Worm (Caenorhabditis elegans) whole organism, late embryonic: ENCODE data around the gene T06C10.3.

Experiments
- C08G9.2 ChIP-seq: sonication (generic microtip); optimal IDR thresholded peaks from 2 replicates; lab custom pipeline; 2016; ENCODE audit warnings: mild to moderate bottlenecking, missing genetic modification characterization, moderate library complexity, missing compliant biosample characterization
- F13H6.1 ChIP-seq: sonication (generic microtip); optimal IDR thresholded peaks from 2 replicates; lab custom pipeline; 2016; ENCODE audit warnings: missing genetic modification characterization, missing compliant biosample characterization
- K02D7.2 ChIP-seq: sonication (generic microtip); optimal IDR thresholded peaks from 2 replicates; lab custom pipeline; 2017; ENCODE audit warnings: mild to moderate bottlenecking, missing genetic modification characterization, missing compliant biosample characterization
- T23F11.4 ChIP-seq: fragments of 200-800 bp; sonication (Bioruptor generic); optimal IDR thresholded peaks from 2 replicates; lab custom pipeline; 2018; ENCODE audit warnings: mild to moderate bottlenecking, missing genetic modification characterization, missing compliant biosample characterization
- ahr-1 ChIP-seq: sonication (generic microtip); optimal IDR thresholded peaks from 2 replicates; lab custom pipeline; 2016; ENCODE audit warnings: missing genetic modification characterization, missing compliant biosample characterization
- ceh-14 ChIP-seq: sonication (generic microtip); optimal IDR thresholded peaks from 2 replicates; lab custom pipeline; 2016; ENCODE audit warnings: missing genotype, missing genetic modification characterization, missing compliant biosample characterization
- ceh-19 ChIP-seq: fragments of 200-800 bp; sonication (Bioruptor generic); optimal IDR thresholded peaks from 2 replicates; lab custom pipeline; 2018; ENCODE audit warnings: mild to moderate bottlenecking, missing genetic modification characterization, missing compliant biosample characterization
- ceh-2 ChIP-seq: sonication (generic microtip); optimal IDR thresholded peaks from 2 replicates; lab custom pipeline; 2016; ENCODE audit warnings: missing genotype, missing genetic modification characterization, missing compliant biosample characterization
- ceh-22 ChIP-seq: sonication (generic microtip); optimal IDR thresholded peaks from 2 replicates; lab custom pipeline; 2017; ENCODE audit warnings: missing biosample characterization, missing genetic modification characterization
- ceh-24 ChIP-seq: sonication (generic microtip); optimal IDR thresholded peaks from 2 replicates; lab custom pipeline; 2016; ENCODE audit warnings: mild to moderate bottlenecking, missing genetic modification characterization, missing compliant biosample characterization
- ceh-45 ChIP-seq: fragments of 200-800 bp; sonication (Bioruptor generic); IDR thresholded peaks from 2 replicates; pipeline ENCODE4 v1.3.6; 2022; ENCODE audit warnings: missing genetic modification reagents, missing genetic modification characterization, missing compliant biosample characterization
- ceh-9 ChIP-seq: sonication (generic microtip); optimal IDR thresholded peaks from 2 replicates; lab custom pipeline; 2016; ENCODE audit warnings: mild to moderate bottlenecking, missing genetic modification characterization, inconsistent platforms, missing compliant biosample characterization
- dmd-4 ChIP-seq: sonication (generic microtip); optimal IDR thresholded peaks from 2 replicates; lab custom pipeline; 2016; ENCODE audit warnings: borderline replicate concordance, missing genetic modification characterization, missing compliant biosample characterization
- dve-1 ChIP-seq: sonication (generic microtip); optimal IDR thresholded peaks from 2 replicates; lab custom pipeline; 2017; ENCODE audit warnings: antibody characterized with exemption, mild to moderate bottlenecking, missing genetic modification characterization, missing compliant biosample characterization
- elt-2 ChIP-seq: sonication (generic microtip); optimal IDR thresholded peaks from 2 replicates; lab custom pipeline; 2016; ENCODE audit warnings: missing genetic modification reagents, missing genetic modification characterization, missing compliant biosample characterization
- ets-4 ChIP-seq: sonication (generic microtip); optimal IDR thresholded peaks from 2 replicates; lab custom pipeline; 2016; ENCODE audit warnings: missing genetic modification characterization, missing compliant biosample characterization
- fax-1 ChIP-seq: sonication (generic microtip); optimal IDR thresholded peaks from 2 replicates; lab custom pipeline; 2016; ENCODE audit warnings: missing genotype, missing genetic modification characterization, missing compliant biosample characterization
- gmeb-2 ChIP-seq: sonication (generic microtip); optimal IDR thresholded peaks from 2 replicates; lab custom pipeline; 2016; ENCODE audit warnings: missing genetic modification characterization, inconsistent platforms, missing compliant biosample characterization
- hlh-15 ChIP-seq: sonication (generic microtip); optimal IDR thresholded peaks from 2 replicates; lab custom pipeline; 2016; ENCODE audit warnings: missing genetic modification characterization, missing compliant biosample characterization
- hlh-30 ChIP-seq: sonication (generic microtip); optimal IDR thresholded peaks from 2 replicates; lab custom pipeline; 2017; ENCODE audit warnings: antibody characterized with exemption, missing genetic modification characterization, missing compliant biosample characterization; ENCODE audit not compliant: insufficient read depth
- madf-2 ChIP-seq: sonication (generic microtip); optimal IDR thresholded peaks from 2 replicates; lab custom pipeline; 2017; ENCODE audit warnings: missing genetic modification characterization, missing compliant biosample characterization
- mec-3 ChIP-seq: sonication (generic microtip); optimal IDR thresholded peaks from 2 replicates; lab custom pipeline; 2016; ENCODE audit warnings: borderline replicate concordance, missing genetic modification characterization, missing compliant biosample characterization
- nfya-1 ChIP-seq: sonication (generic microtip); optimal IDR thresholded peaks from 2 replicates; lab custom pipeline; 2017; ENCODE audit warnings: missing genetic modification characterization, mild to moderate bottlenecking, missing compliant biosample characterization, antibody characterized with exemption, moderate library complexity
- nhr-11 ChIP-seq: fragments of 150-350 bp; optimal IDR thresholded peaks from 2 replicates; lab custom pipeline; 2014; ENCODE audit warnings: missing biosample characterization, missing genetic modification characterization
- nhr-232 ChIP-seq: sonication (generic microtip); optimal IDR thresholded peaks from 2 replicates; lab custom pipeline; 2016; ENCODE audit warnings: missing genetic modification characterization, missing compliant biosample characterization
- npax-4 ChIP-seq: sonication (generic microtip); optimal IDR thresholded peaks from 2 replicates; lab custom pipeline; 2016; ENCODE audit warnings: missing genetic modification characterization, missing compliant biosample characterization
- pag-3 ChIP-seq: sonication (generic microtip); optimal IDR thresholded peaks from 2 replicates; lab custom pipeline; 2016; ENCODE audit warnings: missing compliant biosample characterization, missing genetic modification characterization, borderline replicate concordance
- pha-2 ChIP-seq: sonication (generic microtip); optimal IDR thresholded peaks from 2 replicates; lab custom pipeline; 2017; ENCODE audit warnings: mild to moderate bottlenecking, missing genetic modification characterization, missing compliant biosample characterization
- pha-4 ChIP-seq: fragments of 150-350 bp; optimal IDR thresholded peaks from 2 replicates; lab custom pipeline; 2018; ENCODE audit warnings: missing biosample characterization, missing genetic modification reagents, missing genetic modification characterization
- pqm-1 ChIP-seq: sonication (generic microtip); optimal IDR thresholded peaks from 2 replicates; lab custom pipeline; 2016; ENCODE audit warnings: missing genetic modification characterization, missing compliant biosample characterization
- pros-1 ChIP-seq: fragments of 150-350 bp; optimal IDR thresholded peaks from 2 replicates; lab custom pipeline; 2014; ENCODE audit warnings: missing biosample characterization, missing genetic modification reagents, missing genetic modification characterization
- ref-2 ChIP-seq: sonication (generic microtip); optimal IDR thresholded peaks from 2 replicates; lab custom pipeline; 2016; ENCODE audit warnings: missing genetic modification characterization, missing compliant biosample characterization
- sdc-2 ChIP-seq: sonication (generic microtip); optimal IDR thresholded peaks from 2 replicates; lab custom pipeline; 2016; ENCODE audit warnings: missing genotype, missing genetic modification characterization, missing compliant biosample characterization
- syd-9 ChIP-seq: sonication (generic microtip); optimal IDR thresholded peaks from 2 replicates; lab custom pipeline; 2016; ENCODE audit warnings: mild to moderate bottlenecking, missing genetic modification characterization, moderate library complexity, missing compliant biosample characterization
- tbx-2 ChIP-seq: sonication (generic microtip); optimal IDR thresholded peaks from 2 replicates; lab custom pipeline; 2016; ENCODE audit warnings: missing genetic modification characterization, missing compliant biosample characterization
- unc-42 ChIP-seq: sonication (generic microtip); optimal IDR thresholded peaks from 2 replicates; lab custom pipeline; 2016; ENCODE audit warnings: missing genotype, missing genetic modification characterization, missing compliant biosample characterization
- unc-55 ChIP-seq: sonication (generic microtip); optimal IDR thresholded peaks from 2 replicates; lab custom pipeline; 2017; ENCODE audit warnings: missing biosample characterization, missing genetic modification reagents, missing genetic modification characterization
- unc-86 ChIP-seq: sonication (generic microtip); optimal IDR thresholded peaks from 2 replicates; lab custom pipeline; 2016; ENCODE audit warnings: missing genetic modification characterization, missing compliant biosample characterization
- zip-5 ChIP-seq: sonication (generic microtip); optimal IDR thresholded peaks from 2 replicates; lab custom pipeline; 2016; ENCODE audit warnings: missing genetic modification characterization, missing compliant biosample characterization
- ztf-16 ChIP-seq: sonication (generic microtip); optimal IDR thresholded peaks from 2 replicates; lab custom pipeline; 2017; ENCODE audit warnings: missing genetic modification characterization, missing compliant biosample characterization

Gene T06C10.3

DNA sequence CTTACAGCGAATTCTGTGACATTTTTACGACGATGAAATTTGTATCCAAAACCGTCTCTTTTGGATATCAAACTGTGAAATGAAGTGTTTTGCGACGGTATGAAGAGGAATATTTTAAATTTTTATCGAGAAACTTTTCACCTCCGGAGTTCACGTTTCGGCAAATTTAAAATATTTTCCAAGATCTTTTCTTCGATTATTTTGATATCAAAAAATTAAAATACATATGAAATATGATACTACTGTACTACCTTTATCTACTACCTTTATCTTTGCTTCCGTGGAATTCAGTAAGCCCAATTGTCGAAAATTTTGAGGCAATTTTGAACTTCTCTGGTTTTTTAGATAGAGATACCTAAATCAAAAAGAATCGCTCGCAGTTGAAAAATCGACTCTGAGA is 7.2 kb downstream of the T06C10.3 start, which contains the start of gene kin-26:
Gene kin-26, minus strand, starts transcription at position 101 of the 400 bp plus-strand sequence.
- TF ChIP-seq nfya-1 (tag; lab: Kevin White, UChicago) (no peak), sdc-2 (no peak), ets-4 (tag; lab: Kevin White, UChicago) (no peak), ztf-16 (tag; lab: Kevin White, UChicago) (no peak)

DNA sequence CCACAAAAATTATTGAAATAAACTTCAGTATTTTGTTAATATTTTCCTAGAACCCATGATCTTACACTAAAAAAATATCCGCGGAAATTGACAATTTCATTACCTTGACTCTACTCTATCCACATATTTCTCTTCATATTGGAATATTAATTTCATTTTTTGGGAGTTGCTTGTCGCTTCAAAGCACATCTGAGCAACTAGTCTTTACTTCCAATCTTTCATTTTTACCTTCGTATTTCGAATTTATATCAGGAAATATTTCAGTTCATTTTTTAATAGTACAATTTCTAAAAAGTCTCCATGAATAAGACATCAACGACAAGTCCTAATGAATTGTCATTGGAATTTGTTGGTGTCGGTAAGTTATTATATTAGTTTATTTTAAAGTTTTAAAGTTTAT is 8.5 kb downstream of the T06C10.3 start, which contains the start of gene srt-73:
Gene srt-73, plus strand, starts transcription at position 301 of the 400 bp plus-strand sequence.
- TF ChIP-seq unc-86 (tag; lab: Kevin White, UChicago): no peak
- TF ChIP-seq ceh-22: no peak
- TF ChIP-seq dmd-4: no peak
- no peak for TF ChIP-seq elt-2
- no peak for TF ChIP-seq F13H6.1 (tag; lab: Kevin White, UChicago)
- no peak for TF ChIP-seq ceh-24
- no peak for TF ChIP-seq ceh-14
- no peak for TF ChIP-seq C08G9.2 (tag; lab: Kevin White, UChicago)
- no peak for TF ChIP-seq sdc-2

DNA sequence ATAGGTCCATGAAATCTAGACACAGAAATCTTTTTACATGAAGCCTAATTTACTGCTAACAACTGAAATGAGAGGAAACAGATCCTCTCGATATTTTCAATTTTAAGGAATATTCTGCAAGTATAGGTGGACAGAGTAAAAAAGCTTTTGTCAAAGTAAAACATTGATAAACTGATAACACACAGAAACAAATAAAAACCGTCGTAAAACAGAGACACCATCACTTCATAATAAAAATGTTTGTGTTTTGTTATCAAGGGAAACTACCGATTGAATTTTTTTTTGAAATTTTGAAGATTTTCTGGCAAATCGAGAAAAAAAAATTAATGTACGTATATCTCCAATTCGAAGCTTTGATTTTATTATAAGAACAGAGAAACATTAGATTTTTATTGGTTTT is 10.6 kb downstream of the T06C10.3 start:
- no peak for TF ChIP-seq hlh-15 (tag; lab: Kevin White, UChicago)
- no peak for TF ChIP-seq pros-1 (tag; lab: Kevin White, UChicago)
- TF ChIP-seq syd-9 (tag; lab: Kevin White, UChicago): no peak
- no peak for TF ChIP-seq ceh-19 (GFP tag; lab: Kevin White, UChicago)
- no peak for TF ChIP-seq gmeb-2 (tag; lab: Kevin White, UChicago)
- no peak for TF ChIP-seq dmd-4
- no peak for TF ChIP-seq tbx-2 (tag; lab: Kevin White, UChicago)
- TF ChIP-seq nhr-11: no peak

DNA sequence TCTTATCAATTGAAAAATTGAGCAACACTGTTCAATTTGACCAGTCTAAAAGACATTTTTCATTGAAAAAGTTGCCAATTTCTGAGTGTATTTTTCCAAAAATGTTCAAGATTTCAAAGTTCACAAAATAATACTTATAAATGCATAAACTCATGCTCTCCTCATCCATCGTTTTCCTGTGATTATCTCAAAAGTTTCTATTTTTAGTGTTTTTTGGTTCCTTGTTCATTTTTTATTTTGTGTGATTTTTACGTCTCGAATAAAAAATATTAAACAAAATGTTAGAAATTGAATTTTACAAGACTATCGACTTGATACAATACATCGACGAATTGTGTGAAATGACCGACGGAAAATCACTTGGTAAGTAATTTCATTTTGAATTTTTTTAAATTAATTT is 11.2 kb downstream of the T06C10.3 start, which contains the start of gene atic-1:
Gene atic-1, plus strand, starts transcription at position 301 of the 400 bp plus-strand sequence.
- TF ChIP-seq hlh-30 (tag; lab: Kevin White, UChicago) (no peak), syd-9 (tag; lab: Kevin White, UChicago) (no peak), ceh-9 (tag; lab: Kevin White, UChicago) (no peak), ceh-45 (GFP tag; lab: Robert Waterston, UW) (no peak), ceh-22 (no peak), madf-2 (tag; lab: Kevin White, UChicago) (no peak), npax-4 (tag; lab: Kevin White, UChicago) (no peak), nhr-11 (no peak), pag-3 (tag; lab: Kevin White, UChicago) (no peak), dmd-4 (no peak), mec-3 (no peak)
- TF ChIP-seq, all 69 proteins: peak for 0

DNA sequence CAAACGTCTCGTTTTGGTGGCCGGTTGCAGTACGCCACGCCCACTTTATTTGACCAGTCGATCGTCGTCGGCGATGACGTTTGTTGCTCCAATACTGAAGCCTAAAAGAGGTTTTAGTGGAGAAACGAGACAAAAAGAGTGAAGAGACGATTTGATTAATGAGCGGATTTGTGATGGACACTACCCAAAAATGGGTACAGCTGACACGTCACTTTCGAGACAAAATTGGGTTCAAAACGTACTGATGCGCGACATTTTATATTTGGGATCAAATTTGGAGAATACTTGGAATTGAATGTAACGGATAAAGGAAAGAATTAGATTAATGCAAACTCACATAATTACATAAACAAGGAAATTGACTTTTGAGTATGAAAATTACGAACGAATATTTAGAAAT is 26.9 kb downstream of the T06C10.3 start, which contains the start of gene ilys-4:
Gene ilys-4, minus strand, starts transcription at position 101 of the 400 bp plus-strand sequence.
- no peak for TF ChIP-seq pqm-1 (tag; lab: Kevin White, UChicago)
- TF ChIP-seq zip-5 (tag; lab: Kevin White, UChicago): no peak

DNA sequence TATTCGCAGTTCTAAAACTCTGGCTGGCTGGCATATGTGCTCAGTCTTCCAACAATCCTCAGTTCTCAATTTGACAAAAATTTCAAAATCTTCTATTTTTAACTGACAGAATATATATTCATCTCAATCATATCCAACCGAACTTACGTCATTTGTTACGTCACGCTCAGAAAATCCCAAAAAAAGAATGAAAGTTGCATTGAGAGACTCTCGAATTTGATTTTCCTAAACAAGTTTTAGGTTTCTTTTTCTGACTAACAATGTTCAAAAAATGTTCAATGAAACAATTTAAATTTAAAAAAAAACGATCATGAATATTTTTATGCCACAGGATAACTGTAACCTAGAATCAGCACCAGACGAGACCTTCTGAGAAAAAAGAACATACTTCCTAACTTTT is 27.4 kb downstream of the T06C10.3 start:
- TF ChIP-seq dmd-4: no peak
- TF ChIP-seq pha-2 (tag; lab: Kevin White, UChicago): no peak
- TF ChIP-seq K02D7.2 (tag; lab: Kevin White, UChicago): no peak
- TF ChIP-seq ceh-2 (tag; lab: Kevin White, UChicago): no peak

DNA sequence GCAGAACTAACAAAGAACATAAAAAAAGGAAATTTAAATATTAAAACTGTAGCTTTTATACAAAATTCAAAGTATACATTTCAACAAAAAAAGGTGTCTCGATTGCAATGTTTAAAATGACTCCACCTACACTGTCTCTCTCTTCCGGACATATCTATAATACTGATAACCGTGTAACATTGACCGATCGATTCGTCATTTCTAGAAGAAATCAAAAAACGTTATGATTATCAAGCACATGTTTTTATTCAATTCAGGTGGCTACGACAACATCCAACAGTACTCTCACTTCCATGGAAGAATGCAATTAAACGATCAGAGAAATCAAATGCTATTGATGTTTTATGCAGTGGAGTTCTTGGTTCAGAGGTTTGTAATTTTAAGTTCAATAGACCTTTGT is 27.9 kb downstream of the T06C10.3 start:
- no peak for TF ChIP-seq madf-2 (tag; lab: Kevin White, UChicago)
- no peak for TF ChIP-seq sdc-2
- TF ChIP-seq gmeb-2 (tag; lab: Kevin White, UChicago): no peak
- TF ChIP-seq unc-42 (tag; lab: Kevin White, UChicago): no peak
- no peak for TF ChIP-seq dve-1 (tag; lab: Kevin White, UChicago)
- TF ChIP-seq T23F11.4 (GFP tag; lab: Kevin White, UChicago): no peak
- TF ChIP-seq unc-86 (tag; lab: Kevin White, UChicago): no peak
- no peak for TF ChIP-seq ahr-1 (tag; lab: Kevin White, UChicago)
- no peak for TF ChIP-seq ceh-19 (GFP tag; lab: Kevin White, UChicago)
- TF ChIP-seq pag-3 (tag; lab: Kevin White, UChicago): no peak
- TF ChIP-seq C08G9.2 (tag; lab: Kevin White, UChicago): no peak
- no peak for TF ChIP-seq nhr-11
- no peak for TF ChIP-seq unc-55 (GFP tag; lab: Kevin White, UChicago)
- no peak for TF ChIP-seq ref-2 (tag; lab: Kevin White, UChicago)
- TF ChIP-seq mec-3: no peak
- TF ChIP-seq pha-4 (tag; lab: Kevin White, UChicago): no peak
- TF ChIP-seq nhr-232 (tag; lab: Kevin White, UChicago): no peak
- no peak for TF ChIP-seq ztf-16 (tag; lab: Kevin White, UChicago)
- no peak for TF ChIP-seq fax-1 (tag; lab: Kevin White, UChicago)
- TF ChIP-seq syd-9 (tag; lab: Kevin White, UChicago): no peak
